Fruit fly (Drosophila melanogaster): Measurements from ENCODE around the gene Arp1.

Arp1 gene

DNA sequence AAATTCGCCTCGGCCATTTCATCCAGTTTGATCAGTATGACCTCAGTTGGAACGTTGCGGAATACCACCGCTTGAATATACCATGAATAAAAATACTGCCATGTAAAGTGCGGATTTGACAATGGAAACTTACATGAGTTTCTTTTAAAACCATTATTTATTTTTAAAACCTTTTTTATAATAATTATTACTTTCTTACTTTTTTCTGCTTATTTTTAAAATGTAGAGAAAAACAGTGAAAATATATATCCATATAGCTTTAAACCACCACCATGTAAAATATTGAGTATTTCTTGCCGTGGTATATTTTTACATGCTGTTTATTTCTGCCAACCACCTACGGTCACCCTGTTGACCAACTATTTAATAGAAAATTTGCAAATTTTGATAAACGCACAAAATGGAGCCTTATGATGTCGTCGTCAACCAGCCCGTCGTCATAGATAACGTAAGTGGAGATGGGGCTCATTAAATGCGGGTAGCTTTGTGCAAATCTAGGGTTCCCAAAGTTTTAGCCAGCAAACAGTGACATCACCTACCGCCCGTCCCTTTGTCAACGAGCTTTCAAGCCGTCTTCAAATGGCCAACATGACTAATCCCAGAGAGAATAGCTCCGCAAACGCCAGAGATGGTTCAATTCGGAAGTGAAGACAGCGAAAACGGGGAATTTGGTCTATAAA, at the start of gene Arp1:
Arp1 (plus strand) TSS at position 322 of the 680 bp plus-strand sequence.
- no peak for TF ChIP-seq insv (optimal IDR thresholded peaks at IDR 0.05)
- TF ChIP-seq Myc (optimal IDR thresholded peaks at IDR 0.05) = no peak
- no peak for TF ChIP-seq ttk (optimal IDR thresholded peaks at IDR 0.05)
- no peak for TF ChIP-seq Sin3A (optimal IDR thresholded peaks at IDR 0.05)

DNA sequence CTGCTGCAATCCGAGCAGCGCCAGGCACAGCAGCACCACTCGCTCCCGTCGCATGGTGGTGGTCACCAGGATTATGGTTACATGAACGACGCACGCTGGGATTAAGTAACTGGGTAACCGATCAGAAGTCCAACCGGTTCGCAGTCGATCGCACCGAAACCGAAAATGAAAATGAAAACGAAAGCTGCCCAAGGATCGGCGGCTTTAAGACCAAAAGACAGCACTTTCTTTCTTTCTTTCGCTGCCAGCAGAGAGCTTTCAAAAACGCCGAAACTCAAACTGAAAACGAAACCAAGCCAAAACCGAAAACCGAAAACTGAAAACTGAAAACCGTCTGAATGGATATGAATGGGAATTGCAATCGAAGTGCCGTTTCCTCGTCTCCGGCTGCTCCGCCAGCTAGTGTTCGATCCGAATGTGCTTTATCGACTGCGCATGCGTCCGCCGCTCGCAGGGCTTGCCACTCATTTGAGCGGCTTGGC, 49.5 kb upstream of the Arp1 start, which contains the start of gene CG6753:
CG6753 (minus strand) TSS at position 432 of the 482 bp plus-strand sequence.
- TF ChIP-seq insv (optimal IDR thresholded peaks at IDR 0.05) (no peak), ttk (optimal IDR thresholded peaks at IDR 0.05) (no peak), h (optimal IDR thresholded peaks at IDR 0.05) (no peak), Sin3A (optimal IDR thresholded peaks at IDR 0.05) (no peak), Myc (optimal IDR thresholded peaks at IDR 0.05) (no peak)

DNA sequence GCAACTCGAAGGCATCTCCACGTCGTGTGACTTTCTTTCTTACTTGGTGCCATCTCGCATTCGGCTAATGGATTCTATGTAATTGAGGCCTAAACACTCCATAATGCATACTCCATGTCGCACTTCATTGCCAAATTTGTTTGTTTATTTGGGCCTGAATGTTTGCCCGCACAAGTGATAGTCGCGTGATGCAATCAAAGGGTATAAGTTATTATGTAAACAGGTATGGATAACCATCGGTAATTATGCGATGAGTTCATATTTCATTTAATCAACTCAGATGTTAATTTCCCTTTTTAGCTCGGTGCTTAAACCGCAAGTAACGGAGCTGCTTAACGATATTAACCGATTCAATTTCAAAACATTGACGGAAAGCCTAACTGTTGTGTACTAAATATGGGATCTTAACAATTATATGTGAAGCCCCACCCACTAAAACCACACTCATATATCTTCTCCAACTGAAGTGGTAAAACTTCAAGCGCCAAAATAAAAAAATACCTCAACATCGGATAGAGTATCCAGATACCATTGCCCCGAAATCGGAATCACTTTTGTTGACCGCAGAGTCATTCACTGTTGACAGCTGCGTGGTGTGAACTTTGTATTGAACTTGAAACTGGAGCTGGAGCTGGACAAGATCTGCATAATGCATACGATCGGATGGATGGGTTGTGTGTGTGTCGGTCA, 46.8 kb upstream of the Arp1 start:
- TF ChIP-seq ttk (optimal IDR thresholded peaks at IDR 0.05) = no peak
- no peak for TF ChIP-seq insv (optimal IDR thresholded peaks at IDR 0.05)
- TF ChIP-seq h (optimal IDR thresholded peaks at IDR 0.05) = no peak
- no peak for TF ChIP-seq psq (optimal IDR thresholded peaks at IDR 0.05)
- TF ChIP-seq Sin3A (optimal IDR thresholded peaks at IDR 0.05) = no peak
- TF ChIP-seq Myc (optimal IDR thresholded peaks at IDR 0.05) = no peak

DNA sequence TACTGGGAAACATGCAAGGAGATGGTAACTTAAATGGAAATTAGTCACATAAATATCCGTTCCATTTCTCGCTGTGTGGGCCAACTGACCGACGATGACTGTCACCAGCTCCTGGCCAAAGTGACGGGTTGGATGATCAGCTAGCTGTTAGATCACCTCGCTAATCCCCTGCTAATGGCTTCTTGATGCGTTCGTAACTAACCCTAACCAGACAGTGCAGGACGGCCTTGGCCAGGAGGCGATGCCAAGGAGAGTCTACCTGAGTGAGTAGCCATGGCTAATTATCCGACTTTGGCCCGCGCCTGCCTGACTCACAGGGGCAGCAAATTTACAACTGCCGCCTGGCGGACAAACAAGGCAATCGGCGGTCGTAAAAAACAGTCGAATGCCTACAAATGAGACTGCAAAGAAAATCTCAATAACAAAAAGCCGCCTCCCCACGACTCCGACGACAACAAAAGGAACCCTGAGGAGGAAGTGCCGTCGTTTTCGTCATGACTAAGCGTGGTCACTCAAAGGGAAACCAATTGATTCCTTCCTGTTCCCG, 45.7 kb upstream of the Arp1 start:
- TF ChIP-seq Sin3A (optimal IDR thresholded peaks at IDR 0.05) (no peak), Myc (optimal IDR thresholded peaks at IDR 0.05) (no peak), psq (optimal IDR thresholded peaks at IDR 0.05) (no peak), ttk (optimal IDR thresholded peaks at IDR 0.05) (no peak), insv (optimal IDR thresholded peaks at IDR 0.05) (no peak), h (optimal IDR thresholded peaks at IDR 0.05) (no peak)

DNA sequence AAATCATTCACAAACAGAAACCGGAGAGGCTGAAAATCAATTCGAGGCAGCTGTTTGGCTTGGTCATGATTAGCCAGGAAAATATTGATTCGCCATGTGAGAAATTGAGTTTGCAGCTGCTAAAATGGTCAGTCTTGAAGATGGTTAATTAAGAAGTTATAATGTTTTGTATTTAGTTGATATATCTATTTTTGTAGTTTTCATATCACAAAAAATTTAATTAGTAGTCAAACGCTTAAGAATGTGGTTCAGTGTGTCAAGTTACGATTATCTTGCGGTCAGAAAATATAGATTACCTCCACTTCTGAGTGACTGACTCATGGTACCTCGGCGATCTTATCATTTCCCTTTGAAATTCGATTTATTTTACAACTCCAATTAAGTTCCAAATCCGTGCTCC, 44.6 kb upstream of the Arp1 start:
- TF ChIP-seq psq (optimal IDR thresholded peaks at IDR 0.05) = no peak
- TF ChIP-seq Sin3A (optimal IDR thresholded peaks at IDR 0.05) = no peak
- TF ChIP-seq h (optimal IDR thresholded peaks at IDR 0.05) = no peak
- no peak for TF ChIP-seq ttk (optimal IDR thresholded peaks at IDR 0.05)
- no peak for TF ChIP-seq insv (optimal IDR thresholded peaks at IDR 0.05)

DNA sequence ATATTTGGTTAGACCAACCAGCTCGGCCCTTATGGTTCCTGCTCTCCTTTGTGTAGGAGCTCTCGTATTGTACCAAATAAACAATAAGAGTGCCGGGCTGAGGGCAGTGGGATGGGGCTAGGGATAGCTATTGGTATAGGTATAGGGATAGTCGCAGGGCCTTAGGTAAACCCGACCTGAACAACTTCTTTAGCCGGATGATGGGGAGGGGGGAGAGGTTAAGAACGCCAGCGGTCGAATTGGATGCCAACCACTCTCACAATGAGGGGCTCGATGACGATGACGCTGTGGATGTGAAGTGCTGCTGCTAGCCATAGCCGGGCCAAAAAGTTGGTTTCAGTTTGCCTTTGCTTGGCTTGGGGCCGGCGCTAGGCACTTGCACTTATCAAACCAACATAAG, 44.2 kb upstream of the Arp1 start:
- no peak for TF ChIP-seq Sin3A (optimal IDR thresholded peaks at IDR 0.05)
- TF ChIP-seq h (optimal IDR thresholded peaks at IDR 0.05) = no peak
- no peak for TF ChIP-seq ttk (optimal IDR thresholded peaks at IDR 0.05)
- no peak for TF ChIP-seq Myc (optimal IDR thresholded peaks at IDR 0.05)
- TF ChIP-seq insv (optimal IDR thresholded peaks at IDR 0.05) = no peak
- no peak for TF ChIP-seq psq (optimal IDR thresholded peaks at IDR 0.05)

DNA sequence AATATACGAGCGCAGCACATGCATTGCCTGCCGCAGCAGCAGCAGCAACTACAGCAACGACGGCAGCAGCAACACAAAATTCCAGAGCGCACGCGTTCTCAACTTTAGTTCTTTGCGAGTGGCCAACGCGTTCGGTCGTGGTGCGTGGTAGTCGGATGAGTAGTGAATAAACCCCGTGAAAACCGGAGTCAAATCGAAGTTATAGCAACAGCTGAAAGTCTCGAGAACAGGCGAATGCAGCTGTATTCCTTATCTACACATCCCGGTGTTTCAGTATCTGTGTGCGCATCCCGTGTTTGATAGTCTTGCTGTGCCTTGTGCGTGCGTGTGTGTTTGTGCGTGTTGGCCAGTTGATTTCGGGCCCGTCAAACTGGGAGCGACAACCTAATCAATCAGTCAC, 43.6 kb upstream of the Arp1 start, which contains the start of gene Dtg:
Dtg (plus strand) TSS at position 105 of the 400 bp plus-strand sequence.
- no peak for TF ChIP-seq ttk (optimal IDR thresholded peaks at IDR 0.05)
- no peak for TF ChIP-seq Myc (optimal IDR thresholded peaks at IDR 0.05)
- TF ChIP-seq Sin3A (optimal IDR thresholded peaks at IDR 0.05) = no peak
- TF ChIP-seq insv (optimal IDR thresholded peaks at IDR 0.05) = no peak
- no peak for TF ChIP-seq h (optimal IDR thresholded peaks at IDR 0.05)
- no peak for TF ChIP-seq psq (optimal IDR thresholded peaks at IDR 0.05)

DNA sequence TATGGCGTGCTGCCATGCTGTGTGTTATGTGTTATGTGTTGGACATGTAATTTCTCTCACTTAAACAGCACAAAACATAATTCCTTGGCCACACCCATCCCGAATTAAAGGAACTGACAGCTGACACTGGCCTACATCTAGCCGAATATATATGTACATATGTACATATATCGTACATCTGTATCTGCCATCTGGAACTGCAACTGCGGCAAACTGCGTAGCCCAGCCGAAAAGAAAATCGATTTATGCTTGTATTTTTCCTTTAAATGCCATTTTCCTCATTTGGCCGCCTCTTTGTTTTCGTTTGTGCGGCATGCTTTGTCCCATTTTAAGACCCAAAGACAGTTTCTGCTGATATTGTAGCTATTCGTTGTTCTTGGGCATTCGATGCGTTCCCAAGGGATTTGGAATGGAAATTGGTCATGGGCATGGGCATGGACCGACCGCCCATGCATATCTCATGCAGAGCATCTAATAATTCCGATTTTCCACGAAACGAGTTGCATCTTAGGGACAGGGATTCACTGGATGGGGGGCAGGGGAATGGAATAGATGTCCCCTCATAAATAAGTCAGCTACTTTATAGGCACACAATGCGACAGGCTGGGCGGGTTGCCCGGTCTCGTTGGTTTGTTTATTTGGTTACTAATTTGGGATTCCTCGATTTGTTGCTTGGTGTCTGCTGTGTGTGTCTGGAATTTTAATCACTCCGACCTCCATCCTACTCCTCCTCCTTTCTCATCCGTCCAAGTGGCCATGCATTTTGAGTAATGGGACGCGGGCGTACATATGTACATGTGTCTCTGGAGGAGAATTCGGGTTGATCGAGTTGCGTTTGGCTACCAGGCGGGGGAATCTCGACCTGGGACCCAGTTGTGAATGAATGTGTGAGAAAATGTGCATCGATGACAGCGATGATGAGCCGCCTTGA, 42.2 kb upstream of the Arp1 start:
- TF ChIP-seq ttk (optimal IDR thresholded peaks at IDR 0.05) (no peak), h (optimal IDR thresholded peaks at IDR 0.05) (no peak)

DNA sequence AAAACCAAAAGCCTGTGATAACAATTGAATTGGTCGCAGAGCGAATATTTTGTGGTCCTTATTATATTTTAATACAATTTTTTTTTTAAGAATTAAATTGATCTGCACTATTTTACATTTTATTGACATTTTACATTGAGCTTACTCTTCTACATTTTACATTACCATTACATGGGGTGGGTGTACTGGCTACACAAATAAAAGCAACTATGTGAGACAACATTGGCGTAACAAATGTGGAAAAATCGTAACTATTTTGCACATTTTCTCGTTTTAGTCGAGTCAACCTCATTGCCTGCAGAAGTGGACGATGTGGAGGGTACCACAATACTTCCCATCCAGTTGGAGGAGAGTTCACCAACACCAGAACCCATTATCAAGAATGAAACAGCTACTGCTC, 41.0 kb upstream of the Arp1 start:
- TF ChIP-seq Sin3A (optimal IDR thresholded peaks at IDR 0.05) = no peak

DNA sequence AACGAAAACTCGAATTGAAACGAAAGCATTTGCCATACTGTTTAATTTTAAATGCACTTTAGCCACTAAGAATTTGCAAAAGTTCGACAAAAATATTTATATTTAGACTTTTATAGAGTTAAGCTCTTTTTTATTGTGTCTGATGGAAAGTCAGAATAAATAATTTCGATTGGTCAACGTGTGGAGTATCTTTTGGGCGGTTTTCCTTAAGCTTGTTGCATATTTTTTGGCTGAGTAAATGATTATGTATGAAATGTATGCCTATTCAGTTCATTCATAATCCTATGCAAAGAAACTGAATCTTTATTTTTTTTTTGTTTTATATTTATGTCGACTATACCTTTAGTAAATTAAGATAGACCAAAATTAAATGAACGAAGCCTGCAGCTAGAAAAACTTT, 38.8 kb upstream of the Arp1 start:
- TF ChIP-seq h (optimal IDR thresholded peaks at IDR 0.05) = no peak
- TF ChIP-seq insv (optimal IDR thresholded peaks at IDR 0.05) = no peak
- TF ChIP-seq Sin3A (optimal IDR thresholded peaks at IDR 0.05) = no peak
- no peak for TF ChIP-seq psq (optimal IDR thresholded peaks at IDR 0.05)
- no peak for TF ChIP-seq Myc (optimal IDR thresholded peaks at IDR 0.05)
- no peak for TF ChIP-seq ttk (optimal IDR thresholded peaks at IDR 0.05)

DNA sequence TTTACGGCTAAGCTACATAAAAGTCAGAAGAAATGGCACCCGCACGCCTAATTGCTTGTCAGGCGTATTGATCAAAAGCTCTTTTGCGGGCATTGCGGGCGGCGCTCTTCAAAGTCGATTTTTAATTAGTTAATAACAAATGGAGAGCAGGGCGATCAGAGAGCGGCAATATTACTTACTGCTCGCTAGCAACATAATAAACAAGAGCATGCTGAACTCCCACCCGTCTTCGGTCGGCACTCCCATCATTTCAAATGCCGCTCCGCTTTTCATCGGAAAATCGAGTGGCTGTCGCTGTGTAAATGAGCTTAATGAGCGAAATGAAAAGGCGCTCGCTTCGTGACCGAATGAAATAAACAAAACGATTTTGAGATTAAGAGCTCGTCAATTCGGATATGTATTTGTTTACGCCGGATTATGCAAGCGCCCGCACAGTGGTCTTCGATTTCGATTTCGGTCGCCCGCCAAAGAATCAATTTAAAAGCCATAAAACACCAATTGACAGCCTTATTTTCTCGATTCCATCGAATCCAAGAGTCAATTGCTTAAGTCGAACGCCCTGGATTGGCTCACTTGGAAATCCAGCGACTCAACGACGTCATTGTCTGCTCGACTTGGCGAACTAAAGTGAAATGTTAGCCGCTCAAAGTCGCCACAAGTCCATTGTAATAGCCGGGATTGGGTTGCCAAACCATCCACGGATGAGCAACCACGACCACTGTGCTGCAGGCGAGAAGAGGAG, 37.9 kb upstream of the Arp1 start:
- no peak for TF ChIP-seq h (optimal IDR thresholded peaks at IDR 0.05)
- no peak for TF ChIP-seq Myc (optimal IDR thresholded peaks at IDR 0.05)
- no peak for TF ChIP-seq insv (optimal IDR thresholded peaks at IDR 0.05)
- TF ChIP-seq psq (optimal IDR thresholded peaks at IDR 0.05) = no peak
- no peak for TF ChIP-seq ttk (optimal IDR thresholded peaks at IDR 0.05)
